Fruit fly (Drosophila melanogaster): Measurements from ENCODE around the gene x16.

x16 gene

dm6 chr2L:6918517-6919202 is 1.4 kb downstream of the x16 start, which contains the start of gene nop5 (continued):
- TF ChIP-seq HLHmδ (GFP tag; optimal IDR thresholded peaks at IDR 0.05): peak; percentile 43
- no peak for TF ChIP-seq CHES-1-like (GFP tag; optimal IDR thresholded peaks at IDR 0.05)
- TF ChIP-seq caup (GFP tag; optimal IDR thresholded peaks at IDR 0.05; ENCODE audit: severe bottlenecking): peak; percentile 37
- TF ChIP-seq fd96Cb (tag; optimal IDR thresholded peaks at IDR 0.05): peak; percentile 52
- no peak for TF ChIP-seq gce (GFP tag; IDR thresholded peaks at IDR 0.05)
- TF ChIP-seq sob (GFP tag; IDR thresholded peaks at IDR 0.05): peak; percentile 21; the same call in 1 of the 2 replicates
- no peak for TF ChIP-seq CG43689 (GFP tag; IDR thresholded peaks at IDR 0.05)
- TF ChIP-seq dm (GFP tag; optimal IDR thresholded peaks at IDR 0.05): peak; percentile 99
- no peak for TF ChIP-seq Sry-δ (GFP tag; optimal IDR thresholded peaks at IDR 0.05)
- TF ChIP-seq Tbp (GFP tag; optimal IDR thresholded peaks at IDR 0.05): no peak
- TF ChIP-seq CG8359 (GFP tag; optimal IDR thresholded peaks at IDR 0.05; ENCODE audit: borderline replicate concordance): peak; percentile 20
- TF ChIP-seq CG9609 (GFP tag; optimal IDR thresholded peaks at IDR 0.05): no peak
- TF ChIP-seq CG12155 (GFP tag; optimal IDR thresholded peaks at IDR 0.05): peak; percentile 27
- peak; percentile 20 for TF ChIP-seq zen (tag; optimal IDR thresholded peaks at IDR 0.05)
- no peak for TF ChIP-seq luna (GFP tag; optimal IDR thresholded peaks at IDR 0.05)
- TF ChIP-seq tin (GFP tag; optimal IDR thresholded peaks at IDR 0.05): peak; percentile 35
- peak; percentile 80 for TF ChIP-seq grau (tag; optimal IDR thresholded peaks at IDR 0.05)
- TF ChIP-seq GATAe (GFP tag; conservative IDR thresholded peaks at IDR 0.05): no peak
- no peak for TF ChIP-seq Ravus (GFP tag; IDR thresholded peaks at IDR 0.05)
- peak; percentile 50 for TF ChIP-seq CG30020 (tag; optimal IDR thresholded peaks at IDR 0.05)
- no peak for TF ChIP-seq CG17612 (GFP tag; IDR thresholded peaks at IDR 0.05)
- TF ChIP-seq CG13287 (GFP tag; IDR thresholded peaks at IDR 0.05; ENCODE audit: partially characterized antibody): peak; percentile 30; the same call in 1 of the 2 replicates
- no peak for TF ChIP-seq CG9797 (GFP tag; optimal IDR thresholded peaks at IDR 0.05)
- TF ChIP-seq H2.0 (GFP tag; IDR thresholded peaks at IDR 0.05): no peak
- no peak for TF ChIP-seq CG4404 (GFP tag; IDR thresholded peaks at IDR 0.05)
- TF ChIP-seq CG2712 (tag; optimal IDR thresholded peaks at IDR 0.05): peak; percentile 83
- no peak for TF ChIP-seq fd102C (GFP tag; optimal IDR thresholded peaks at IDR 0.05)
- TF ChIP-seq CG9727 (GFP tag; optimal IDR thresholded peaks at IDR 0.05): peak; percentile 81
- no peak for TF ChIP-seq Doc2 (GFP tag; IDR thresholded peaks at IDR 0.05)
- no peak for TF ChIP-seq CG11093 (GFP tag; IDR thresholded peaks at IDR 0.05)
- TF ChIP-seq Six4 (GFP tag; optimal IDR thresholded peaks at IDR 0.05): peak; percentile 38
- peak; percentile 85 for TF ChIP-seq CG13424 (tag; optimal IDR thresholded peaks at IDR 0.05)
- TF ChIP-seq CG6854 (GFP tag; optimal IDR thresholded peaks at IDR 0.05): peak; percentile 70
- TF ChIP-seq CG30403 (GFP tag; optimal IDR thresholded peaks at IDR 0.05): peak; percentile 60
- no peak for TF ChIP-seq CG6272 (GFP tag; IDR thresholded peaks at IDR 0.05)
- no peak for TF ChIP-seq BEAF-32 (GFP tag; optimal IDR thresholded peaks at IDR 0.05)
- TF ChIP-seq pan (optimal IDR thresholded peaks at IDR 0.05): peak in 1 of 2 experiments; percentile 81
- TF ChIP-seq pan (GFP tag; optimal IDR thresholded peaks at IDR 0.05 in 1 of 2, IDR thresholded peaks at IDR 0.05 in 1 of 2): peak; percentile 21 to 73
- TF ChIP-seq unc-4 (GFP tag; IDR thresholded peaks at IDR 0.05; ENCODE audit: partially characterized antibody): no peak
- TF ChIP-seq CG15696 (tag; optimal IDR thresholded peaks at IDR 0.05): peak; percentile 65
- TF ChIP-seq CG8290 (GFP tag; optimal IDR thresholded peaks at IDR 0.05): peak; percentile 19
- TF ChIP-seq CG8290 (tag; optimal IDR thresholded peaks at IDR 0.05): no peak
- TF ChIP-seq NC2β (GFP tag; optimal IDR thresholded peaks at IDR 0.05): no peak
- TF ChIP-seq CG9437 (GFP tag; optimal IDR thresholded peaks at IDR 0.05): peak; percentile 81
- peak; percentile 26 for TF ChIP-seq CG18764 (GFP tag; optimal IDR thresholded peaks at IDR 0.05)
- TF ChIP-seq D19A (tag; optimal IDR thresholded peaks at IDR 0.05): no peak
- peak; percentile 89 for TF ChIP-seq CG2678 (tag; optimal IDR thresholded peaks at IDR 0.05)
- TF ChIP-seq CG17385 (GFP tag; optimal IDR thresholded peaks at IDR 0.05): peak; percentile 74
- peak; percentile 93 for TF ChIP-seq YL-1 (GFP tag; optimal IDR thresholded peaks at IDR 0.05)
- no peak for TF ChIP-seq CG17568 (GFP tag; optimal IDR thresholded peaks at IDR 0.05)

Measured in whole organism, embryonic.